Fruit fly (Drosophila melanogaster) S2 (cell line): ENCODE results near the gene CG14668.

Experiments used
- CG8478 ChIP-seq: fragments of >200 bp; optimal IDR thresholded peaks from 2 replicates; lab custom pipeline; 2018
- CTCF ChIP-seq, 2 experiments: fragments of >200 bp; optimal IDR thresholded peaks; 2 replicates each; lab custom pipeline; 2018

dm6 chr3R:5364539-5365273 lies 22.8 kb downstream of the CG14668 start:
- no peak for TF ChIP-seq CG8478
- no peak for TF ChIP-seq CTCF (optimal IDR thresholded peaks at IDR 0.05; lab: Kevin White, UChicago)
